Worm (Caenorhabditis elegans) whole organism, young adult: ENCODE data around the gene max-2.
"Not testable (repeated sequence)": the region's sequence is repeated elsewhere in the genome, so short reads cannot be mapped to it uniquely, and the experiment has no call there.

Experiments used
- B0019.2 ChIP-seq: fragments of 200-800 bp; sonication (Bioruptor generic); conservative IDR thresholded peaks from 2 replicates; pipeline ENCODE4 v1.3.6; 2022; ENCODE audit warnings: missing genetic modification reagents, missing genetic modification characterization, missing compliant biosample characterization
- C06A6.2 ChIP-seq: fragments of 200-800 bp; sonication (Bioruptor generic); conservative IDR thresholded peaks from 2 replicates; pipeline ENCODE4 v1.3.6; 2022; ENCODE audit warnings: missing genetic modification characterization, missing compliant biosample characterization
- C17E4.6 ChIP-seq: fragments of 200-800 bp; sonication (Bioruptor generic); IDR thresholded peaks from 2 replicates; pipeline ENCODE4 v1.3.6; 2022; ENCODE audit warnings: missing genetic modification reagents, missing genetic modification characterization, missing compliant biosample characterization
- F33H1.4 ChIP-seq: fragments of 200-800 bp; sonication (Bioruptor generic); IDR thresholded peaks from 2 replicates; pipeline ENCODE4 v1.3.6; 2022; ENCODE audit warnings: missing genetic modification reagents, missing genetic modification characterization, missing compliant biosample characterization
- F39B2.1 ChIP-seq: fragments of 200-800 bp; sonication (Bioruptor generic); IDR thresholded peaks from 2 replicates; pipeline ENCODE4 v1.3.6; 2022; ENCODE audit warnings: missing genetic modification reagents, missing genetic modification characterization, missing compliant biosample characterization
- K11D2.4 ChIP-seq: fragments of 200-800 bp; sonication (Bioruptor generic); IDR thresholded peaks from 2 replicates; pipeline ENCODE4 v1.3.6; 2022; ENCODE audit warnings: missing genetic modification reagents, missing genetic modification characterization, missing compliant biosample characterization
- Y53G8AR.9 ChIP-seq: fragments of 200-800 bp; sonication (Bioruptor generic); conservative IDR thresholded peaks from 2 replicates; pipeline ENCODE4 v1.3.6; 2022; ENCODE audit warnings: missing genetic modification reagents, missing genetic modification characterization, missing compliant biosample characterization
- Y56A3A.18 ChIP-seq: fragments of 200-800 bp; sonication (Bioruptor generic); IDR thresholded peaks from 2 replicates; pipeline ENCODE4 v1.3.6; 2022; ENCODE audit warnings: missing genetic modification reagents, missing genetic modification characterization, missing compliant biosample characterization
- Y95B8A.8 ChIP-seq: fragments of 200-800 bp; sonication (Bioruptor generic); IDR thresholded peaks from 2 replicates; pipeline ENCODE4 v1.3.6; 2022; ENCODE audit warnings: missing genetic modification reagents, missing genetic modification characterization, missing compliant biosample characterization
- aptf-2 ChIP-seq: fragments of 200-800 bp; sonication (Bioruptor generic); conservative IDR thresholded peaks from 2 replicates; pipeline ENCODE4 v1.3.6; 2022; ENCODE audit warnings: missing genetic modification reagents, missing genetic modification characterization, missing compliant biosample characterization
- atf-7 ChIP-seq: sonication (generic microtip); optimal IDR thresholded peaks from 2 replicates; lab custom pipeline; 2017; ENCODE audit warnings: mild to moderate bottlenecking, missing genetic modification characterization, missing compliant biosample characterization
- bed-1 ChIP-seq: fragments of 200-800 bp; sonication (Bioruptor generic); IDR thresholded peaks from 2 replicates; pipeline ENCODE4 v1.3.6; 2022; ENCODE audit warnings: missing genetic modification reagents, missing genetic modification characterization, missing compliant biosample characterization
- bed-2 ChIP-seq: fragments of 200-800 bp; sonication (Bioruptor generic); IDR thresholded peaks from 2 replicates; pipeline ENCODE4 v1.3.6; 2022; ENCODE audit warnings: missing genetic modification reagents, missing genetic modification characterization, missing compliant biosample characterization
- ccch-3 ChIP-seq: fragments of 200-800 bp; sonication (Bioruptor generic); optimal IDR thresholded peaks from 2 replicates; lab custom pipeline; 2018; ENCODE audit warnings: mild to moderate bottlenecking, missing genetic modification characterization, missing compliant biosample characterization
- cebp-1 ChIP-seq, 2 experiments: fragments of 200-800 bp in 1 of 2; sonication (Bioruptor generic) in 1 of 2; sonication (generic microtip) in 1 of 2; IDR thresholded peaks in 1 of 2; optimal IDR thresholded peaks in 1 of 2; 2 replicates each; pipeline versions ENCODE4 v1.3.6 to Lab custom; 2017 to 2022; ENCODE audit warnings: missing compliant biosample characterization in 2 of 2, missing genetic modification characterization in 2 of 2, mild to moderate bottlenecking in 1 of 2, missing genetic modification reagents in 1 of 2, moderate library complexity in 1 of 2
- cebp-2 ChIP-seq: fragments of 200-800 bp; sonication (Bioruptor generic); IDR thresholded peaks from 2 replicates; pipeline ENCODE4 v1.3.6; 2022; ENCODE audit warnings: missing genetic modification characterization, missing compliant biosample characterization
- ceh-100 ChIP-seq: fragments of 200-800 bp; sonication (Bioruptor generic); IDR thresholded peaks from 2 replicates; pipeline ENCODE4 v1.3.6; 2022; ENCODE audit warnings: missing genetic modification reagents, missing genetic modification characterization, missing compliant biosample characterization
- egl-18 ChIP-seq: fragments of 200-800 bp; sonication (Bioruptor generic); IDR thresholded peaks from 2 replicates; pipeline ENCODE4 v1.3.6; 2022; ENCODE audit warnings: missing genetic modification reagents, missing genetic modification characterization, missing compliant biosample characterization
- egl-44 ChIP-seq: fragments of 200-800 bp; sonication (Bioruptor generic); IDR thresholded peaks from 2 replicates; pipeline ENCODE4 v1.3.6; 2022; ENCODE audit warnings: missing genetic modification reagents, missing genetic modification characterization, missing compliant biosample characterization
- ekl-4 ChIP-seq: fragments of 200-800 bp; sonication (Bioruptor generic); IDR thresholded peaks from 2 replicates; pipeline ENCODE4 v1.3.6; 2022; ENCODE audit warnings: missing genetic modification reagents, missing genetic modification characterization, missing compliant biosample characterization
- gei-17 ChIP-seq: fragments of 200-800 bp; sonication (Bioruptor generic); optimal IDR thresholded peaks from 2 replicates; lab custom pipeline; 2018; ENCODE audit warnings: mild to moderate bottlenecking, missing genetic modification characterization, missing compliant biosample characterization
- hmg-1.2 ChIP-seq: fragments of 200-800 bp; sonication (Bioruptor generic); IDR thresholded peaks from 2 replicates; pipeline ENCODE4 v1.3.6; 2022; ENCODE audit warnings: missing genetic modification reagents, missing genetic modification characterization, missing compliant biosample characterization
- hmg-20 ChIP-seq: fragments of 200-800 bp; sonication (Bioruptor generic); IDR thresholded peaks from 2 replicates; pipeline ENCODE4 v1.3.6; 2022; ENCODE audit warnings: missing genetic modification reagents, missing genetic modification characterization, missing compliant biosample characterization
- hsf-1 ChIP-seq: fragments of 200-800 bp; sonication (Bioruptor generic); IDR thresholded peaks from 2 replicates; pipeline ENCODE4 v1.3.6; 2022; ENCODE audit warnings: missing genetic modification reagents, missing genetic modification characterization, missing compliant biosample characterization
- lag-1 ChIP-seq: fragments of 200-800 bp; sonication (Bioruptor generic); IDR thresholded peaks from 2 replicates; pipeline ENCODE4 v1.3.6; 2022; ENCODE audit warnings: missing genetic modification reagents, missing genetic modification characterization, missing compliant biosample characterization
- let-526 ChIP-seq: fragments of 200-800 bp; sonication (Bioruptor generic); IDR thresholded peaks from 2 replicates; pipeline ENCODE4 v1.3.6; 2022; ENCODE audit warnings: missing genetic modification reagents, missing genetic modification characterization, missing compliant biosample characterization
- lin-26 ChIP-seq: fragments of 200-800 bp; sonication (Bioruptor generic); IDR thresholded peaks from 2 replicates; pipeline ENCODE4 v1.3.6; 2022; ENCODE audit warnings: missing genetic modification reagents, missing genetic modification characterization, missing compliant biosample characterization
- lin-40 ChIP-seq: sonication (generic microtip); optimal IDR thresholded peaks from 2 replicates; lab custom pipeline; 2016; ENCODE audit warnings: missing genetic modification characterization, mild to moderate bottlenecking, missing compliant biosample characterization, missing genotype, missing genetic modification reagents
- lin-54 ChIP-seq: fragments of 200-800 bp; sonication (Bioruptor generic); optimal IDR thresholded peaks from 2 replicates; lab custom pipeline; 2018; ENCODE audit warnings: mild to moderate bottlenecking, missing genetic modification characterization, missing compliant biosample characterization
- lir-1 ChIP-seq: fragments of 200-800 bp; sonication (Bioruptor generic); conservative IDR thresholded peaks from 2 replicates; pipeline ENCODE4 v1.3.6; 2022; ENCODE audit warnings: missing genetic modification reagents, missing genetic modification characterization, missing compliant biosample characterization
- lsl-1 ChIP-seq: fragments of 200-800 bp; sonication (Bioruptor generic); optimal IDR thresholded peaks from 2 replicates; lab custom pipeline; 2018; ENCODE audit warnings: mild to moderate bottlenecking, missing genetic modification characterization, moderate library complexity, missing compliant biosample characterization
- madf-3 ChIP-seq: fragments of 200-800 bp; sonication (Bioruptor generic); IDR thresholded peaks from 2 replicates; pipeline ENCODE4 v1.3.6; 2022; ENCODE audit warnings: missing genetic modification reagents, missing genetic modification characterization, missing compliant biosample characterization
- mcd-1 ChIP-seq: fragments of 200-800 bp; sonication (Bioruptor generic); IDR thresholded peaks from 2 replicates; pipeline ENCODE4 v1.3.6; 2022; ENCODE audit warnings: missing genetic modification reagents, missing genetic modification characterization, missing compliant biosample characterization
- nfyb-1 ChIP-seq: fragments of 200-800 bp; sonication (Bioruptor generic); IDR thresholded peaks from 2 replicates; pipeline ENCODE4 v1.3.6; 2022; ENCODE audit warnings: missing genetic modification reagents, missing genetic modification characterization, missing compliant biosample characterization
- nhr-80 ChIP-seq: sonication (generic microtip); optimal IDR thresholded peaks from 2 replicates; lab custom pipeline; 2016; ENCODE audit warnings: missing genetic modification characterization, missing compliant biosample characterization
- pbrm-1 ChIP-seq: fragments of 200-800 bp; sonication (Bioruptor generic); IDR thresholded peaks from 2 replicates; pipeline ENCODE4 v1.3.6; 2022; ENCODE audit warnings: missing genetic modification reagents, missing genetic modification characterization, missing compliant biosample characterization
- sea-2 ChIP-seq: fragments of 200-800 bp; sonication (Bioruptor generic); IDR thresholded peaks from 2 replicates; pipeline ENCODE4 v1.3.6; 2022; ENCODE audit warnings: missing genetic modification characterization, missing compliant biosample characterization
- snpc-4 ChIP-seq, 5 experiments: fragments of 150-350 bp in 1 of 5; sonication (generic microtip) in 4 of 5; optimal IDR thresholded peaks; 2 replicates each; lab custom pipeline; 2014 to 2018; ENCODE audit warnings: missing genetic modification characterization in 5 of 5, missing biosample characterization in 3 of 5, antibody characterized with exemption in 2 of 5, mild to moderate bottlenecking in 2 of 5, missing compliant biosample characterization in 2 of 5, missing genotype in 2 of 5, moderate library complexity in 2 of 5, missing genetic modification reagents in 1 of 5
- tbp1 ChIP-seq: fragments of 200-800 bp; sonication (Bioruptor generic); optimal IDR thresholded peaks from 2 replicates; lab custom pipeline; 2018; ENCODE audit warnings: mild to moderate bottlenecking, missing genetic modification characterization, missing compliant biosample characterization
- tbx-9 ChIP-seq: sonication (generic microtip); optimal IDR thresholded peaks from 2 replicates; lab custom pipeline; 2016; ENCODE audit warnings: borderline replicate concordance, missing genetic modification characterization, inconsistent platforms, missing compliant biosample characterization
- zfh-2 ChIP-seq: fragments of 200-800 bp; sonication (Bioruptor generic); conservative IDR thresholded peaks from 2 replicates; pipeline ENCODE4 v1.3.6; 2022; ENCODE audit warnings: missing genetic modification reagents, missing genetic modification characterization, missing compliant biosample characterization
- ztf-18 ChIP-seq: sonication (generic microtip); optimal IDR thresholded peaks from 2 replicates; lab custom pipeline; 2016; ENCODE audit warnings: missing genotype, mild to moderate bottlenecking, missing genetic modification characterization, missing compliant biosample characterization
- ztf-28 ChIP-seq: fragments of 200-800 bp; sonication (Bioruptor generic); IDR thresholded peaks from 2 replicates; pipeline ENCODE4 v1.3.6; 2022; ENCODE audit warnings: missing genetic modification reagents, missing genetic modification characterization, missing compliant biosample characterization
- ztf-6 ChIP-seq: fragments of 200-800 bp; sonication (Bioruptor generic); IDR thresholded peaks from 2 replicates; pipeline ENCODE4 v1.3.6; 2022; ENCODE audit warnings: missing genetic modification reagents, missing genetic modification characterization, missing compliant biosample characterization

Gene max-2

ce11 chrII:13023518-13023917 lies 2.1 kb downstream of the max-2 start:
- no peak for TF ChIP-seq bed-2 (GFP tag; lab: Robert Waterston, UW)
- peak; percentile 51; the same call in 1 of the 2 replicates for TF ChIP-seq zfh-2

- no peak for TF ChIP-seq egl-44 (GFP tag; lab: Robert Waterston, UW)
- TF ChIP-seq lir-1 (GFP tag; lab: Robert Waterston, UW) = no peak
- TF ChIP-seq sea-2 (GFP tag; lab: Robert Waterston, UW) = no peak
- no peak for TF ChIP-seq cebp-2 (GFP tag; lab: Robert Waterston, UW)
- no peak for TF ChIP-seq lsl-1 (GFP tag; lab: Kevin White, UChicago)
- no peak for TF ChIP-seq B0019.2
- TF ChIP-seq ztf-28 (GFP tag; lab: Robert Waterston, UW) = no peak
- TF ChIP-seq bed-1 (GFP tag; lab: Robert Waterston, UW) = no peak
- no peak for TF ChIP-seq ccch-3 (GFP tag; lab: Kevin White, UChicago)
- no peak for TF ChIP-seq lag-1 (GFP tag; lab: Robert Waterston, UW)
- TF ChIP-seq pbrm-1 = no peak
- TF ChIP-seq C17E4.6 (GFP tag; lab: Robert Waterston, UW) = no peak
- TF ChIP-seq hsf-1 (GFP tag; lab: Robert Waterston, UW) = no peak
- no peak for TF ChIP-seq tbx-9
- TF ChIP-seq ztf-18 = no peak
- no peak for TF ChIP-seq madf-3 (GFP tag; lab: Robert Waterston, UW)
Measured at ce11 chrII:13022555-13022954, 3.1 kb downstream of the max-2 start.

- TF ChIP-seq hmg-1.2 (GFP tag; lab: Robert Waterston, UW) (peak; percentile 81), tbp1 (GFP tag; lab: Kevin White, UChicago) (peak; percentile 64), cebp-1 (GFP tag; IDR thresholded peaks at IDR 0.05; lab: Robert Waterston, UW) (peak; percentile 65), cebp-1 (tag; optimal IDR thresholded peaks at IDR 0.05; lab: Kevin White, UChicago) (peak; percentile 76), hmg-20 (peak; percentile 81), egl-18 (GFP tag; lab: Robert Waterston, UW) (peak; percentile 41; the same call in 1 of the 2 replicates), mcd-1 (GFP tag; lab: Robert Waterston, UW) (peak; percentile 89), F39B2.1 (GFP tag; lab: Robert Waterston, UW) (peak; percentile 100), Y53G8AR.9 (GFP tag; lab: Robert Waterston, UW) (peak; percentile 97), ztf-6 (GFP tag; lab: Robert Waterston, UW) (peak; percentile 63; the same call in 1 of the 2 replicates), hsf-1 (GFP tag; lab: Robert Waterston, UW) (0 out of 2 replicates have a peak, but pooled peaks have one; percentile 59), C17E4.6 (GFP tag; lab: Robert Waterston, UW) (0 out of 2 replicates have a peak, but pooled peaks have one; percentile 39), nfyb-1 (GFP tag; lab: Robert Waterston, UW) (peak; percentile 94), F33H1.4 (peak; percentile 49), Y56A3A.18 (GFP tag; lab: Robert Waterston, UW) (peak; percentile 96), nhr-80 (peak; percentile 39), madf-3 (GFP tag; lab: Robert Waterston, UW) (peak; percentile 84), lag-1 (GFP tag; lab: Robert Waterston, UW) (peak; percentile 65; the same call in 1 of the 2 replicates), snpc-4 (tag; optimal IDR thresholded peaks at IDR 0.05; lab: Kevin White, UChicago) (peak in 2 of 4 experiments; percentile 42 to 58), gei-17 (GFP tag; lab: Kevin White, UChicago) (peak; percentile 11), egl-44 (GFP tag; lab: Robert Waterston, UW) (0 out of 2 replicates have a peak, but pooled peaks have one; percentile 47), K11D2.4 (GFP tag; lab: Robert Waterston, UW) (peak; percentile 93), lin-26 (GFP tag; lab: Robert Waterston, UW) (peak; percentile 66; the same call in 1 of the 2 replicates), lin-40 (peak; percentile 86), C06A6.2 (GFP tag; lab: Robert Waterston, UW) (peak; percentile 92), ceh-100 (GFP tag; lab: Robert Waterston, UW) (peak; percentile 76), Y95B8A.8 (0 out of 2 replicates have a peak, but pooled peaks have one; percentile 55), ekl-4 (GFP tag; lab: Robert Waterston, UW) (peak; percentile 86), lin-54 (GFP tag; lab: Kevin White, UChicago) (peak; percentile 41), atf-7 (tag; lab: Kevin White, UChicago) (peak; percentile 25), let-526 (GFP tag; lab: Robert Waterston, UW) (peak; percentile 91), aptf-2 (GFP tag; lab: Robert Waterston, UW) (peak; percentile 44; the same call in 1 of the 2 replicates)
- not testable (repeated sequence) for TF ChIP-seq snpc-4 (GFP tag; optimal IDR thresholded peaks at IDR 0.05; lab: Kevin White, UChicago)
Measured at ce11 chrII:13016381-13016780, 9.3 kb downstream of the max-2 start.
